Fruit fly (Drosophila melanogaster) whole organism: ENCODE data around the gene CG31038.

ENCODE experiments used
- EcR ChIP-seq, 2 experiments: fragments of >200 bp; optimal IDR thresholded peaks; 2 replicates each; lab custom pipeline; 2017; ENCODE audit warnings: missing biosample characterization in 2 of 2, missing genetic modification characterization in 2 of 2, missing genetic modification reagents in 2 of 2
- psq ChIP-seq: fragments of >200 bp; optimal IDR thresholded peaks from 2 replicates; lab custom pipeline; 2017

- TF ChIP-seq EcR (GFP tag; optimal IDR thresholded peaks at IDR 0.05; lab: Kevin White, UChicago) (no peak), psq (lab: Kevin White, UChicago) (no peak)
Observed at dm6 chr3R:29880306-29880705, 3.4 kb downstream of the CG31038 start.
